Worm (Caenorhabditis elegans) whole organism, mixed stage, embryonic: ENCODE measurements around the gene sru-17.

Experiments used
- ces-1 ChIP-seq: fragments of 150-350 bp; optimal IDR thresholded peaks from 2 replicates; lab custom pipeline; 2014; ENCODE audit warnings: missing biosample characterization, missing genetic modification reagents, missing genetic modification characterization
- elt-3 ChIP-seq: fragments of 150-350 bp; optimal IDR thresholded peaks from 2 replicates; lab custom pipeline; 2014; ENCODE audit warnings: missing biosample characterization, missing genetic modification characterization
- lin-13 ChIP-seq: fragments of 150-350 bp; optimal IDR thresholded peaks from 2 replicates; lab custom pipeline; 2014; ENCODE audit warnings: missing biosample characterization, missing genetic modification characterization
- lsy-2 ChIP-seq: fragments of 150-350 bp; optimal IDR thresholded peaks from 2 replicates; lab custom pipeline; 2014; ENCODE audit warnings: missing biosample characterization, missing genetic modification characterization
- mep-1 ChIP-seq: fragments of 150-350 bp; optimal IDR thresholded peaks from 2 replicates; lab custom pipeline; 2017; ENCODE audit warnings: missing biosample characterization, missing genetic modification reagents, missing genetic modification characterization, inconsistent platforms
- mls-2 ChIP-seq: sonication (generic microtip); optimal IDR thresholded peaks from 2 replicates; lab custom pipeline; 2016; ENCODE audit warnings: mild to moderate bottlenecking, missing genetic modification characterization, moderate library complexity, missing compliant biosample characterization
- nhr-76 ChIP-seq: sonication (generic microtip); optimal IDR thresholded peaks from 2 replicates; lab custom pipeline; 2017; ENCODE audit warnings: missing biosample characterization, missing genetic modification characterization
- pha-4 ChIP-seq: fragments of 150-350 bp; optimal IDR thresholded peaks from 2 replicates; lab custom pipeline; 2018; ENCODE audit warnings: missing biosample characterization, missing genetic modification reagents, missing genetic modification characterization
- snpc-4 ChIP-seq: fragments of 150-350 bp; optimal IDR thresholded peaks from 2 replicates; lab custom pipeline; 2014; ENCODE audit warnings: missing biosample characterization, missing genetic modification characterization
- sptf-1 ChIP-seq: sonication (generic microtip); optimal IDR thresholded peaks from 2 replicates; lab custom pipeline; 2017; ENCODE audit warnings: mild to moderate bottlenecking, missing genetic modification characterization, moderate library complexity, missing compliant biosample characterization
- tbx-8 ChIP-seq: fragments of 200-800 bp; sonication (Bioruptor generic); optimal IDR thresholded peaks from 2 replicates; lab custom pipeline; 2018; ENCODE audit warnings: mild to moderate bottlenecking, missing genetic modification characterization, moderate library complexity, missing compliant biosample characterization
- unc-62 ChIP-seq: fragments of 150-350 bp; optimal IDR thresholded peaks from 2 replicates; lab custom pipeline; 2014; ENCODE audit warnings: missing biosample characterization, missing genetic modification reagents, missing genetic modification characterization

DNA sequence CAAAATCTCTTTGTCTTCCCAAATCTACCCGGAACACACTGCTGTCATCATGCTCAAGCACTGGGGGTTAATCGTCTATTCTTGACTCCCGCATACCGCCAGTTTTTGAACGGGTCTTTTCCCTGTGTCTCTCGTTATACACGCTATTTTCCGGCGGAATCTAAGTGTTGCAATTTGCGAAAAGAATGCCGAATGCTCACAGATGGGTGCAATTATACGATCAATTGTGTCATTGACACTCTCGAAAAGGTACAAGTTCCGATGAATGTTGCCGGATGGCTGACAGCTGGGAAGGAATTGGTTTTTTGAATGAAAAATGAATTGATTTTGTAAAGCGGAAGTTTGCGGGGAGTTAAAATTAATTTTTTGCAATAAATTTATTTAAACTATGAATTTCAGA, 46.4 kb downstream of the sru-17 start:
- TF ChIP-seq pha-4 (no peak), elt-3 (tag; lab: Kevin White, UChicago) (no peak), lsy-2 (tag; lab: Kevin White, UChicago) (no peak), snpc-4 (tag; lab: Kevin White, UChicago) (no peak), tbx-8 (GFP tag; lab: Kevin White, UChicago) (no peak), lin-13 (tag; lab: Kevin White, UChicago) (no peak), sptf-1 (tag; lab: Kevin White, UChicago) (no peak), nhr-76 (tag; lab: Kevin White, UChicago) (no peak), mls-2 (tag; lab: Kevin White, UChicago) (no peak), unc-62 (GFP tag; lab: Kevin White, UChicago) (no peak), ces-1 (GFP tag; lab: Kevin White, UChicago) (no peak), mep-1 (tag; lab: Kevin White, UChicago) (no peak)
